Fruit fly (Drosophila melanogaster) whole organism, embryonic: Measurements from ENCODE around the gene CG46317.

Experiments
- Asciz ChIP-seq: fragments of 200-800 bp; sonication (Bioruptor generic); optimal IDR thresholded peaks from 2 replicates; lab custom pipeline; 2017; ENCODE audit warnings: missing biosample characterization, mild to moderate bottlenecking, missing genetic modification characterization, missing genetic modification reagents
- Bgb ChIP-seq: fragments of 200-800 bp; sonication (Bioruptor generic); IDR thresholded peaks from 2 replicates; pipeline ENCODE4 v1.3.6; 2022; ENCODE audit warnings: missing biosample characterization, missing genetic modification characterization; ENCODE audit not compliant: partially characterized antibody
- Blimp-1 ChIP-seq: fragments of 200-800 bp; sonication (Bioruptor generic); optimal IDR thresholded peaks from 3 replicates; lab custom pipeline; 2018; ENCODE audit warnings: missing biosample characterization, missing genetic modification characterization, mild to moderate bottlenecking, moderate library complexity, missing genetic modification reagents
- CG12942 ChIP-seq: fragments of 200-800 bp; sonication (Bioruptor generic); optimal IDR thresholded peaks from 3 replicates; lab custom pipeline; 2016; ENCODE audit warnings: missing biosample characterization, missing genetic modification characterization
- CG13287 ChIP-seq: fragments of 200-800 bp; sonication (Bioruptor generic); IDR thresholded peaks from 2 replicates; pipeline ENCODE4 v1.3.6; 2022; ENCODE audit warnings: missing biosample characterization, missing genetic modification characterization; ENCODE audit not compliant: partially characterized antibody
- CG14710 ChIP-seq: fragments of 200-800 bp; sonication (Bioruptor generic); optimal IDR thresholded peaks from 3 replicates; lab custom pipeline; 2019; ENCODE audit warnings: missing biosample characterization, mild to moderate bottlenecking, missing genetic modification characterization, moderate library complexity
- CG15011 ChIP-seq: fragments of 200-800 bp; sonication (Bioruptor generic); optimal IDR thresholded peaks from 3 replicates; lab custom pipeline; 2018; ENCODE audit warnings: missing biosample characterization, mild to moderate bottlenecking, missing genetic modification characterization
- CG15269 ChIP-seq: fragments of 200-800 bp; sonication (Bioruptor generic); optimal IDR thresholded peaks from 2 replicates; lab custom pipeline; 2018; ENCODE audit warnings: missing biosample characterization, mild to moderate bottlenecking, missing genetic modification characterization, moderate library complexity
- CG17385 ChIP-seq: fragments of 200-800 bp; sonication (Bioruptor generic); optimal IDR thresholded peaks from 3 replicates; lab custom pipeline; 2018; ENCODE audit warnings: missing biosample characterization, mild to moderate bottlenecking, missing genetic modification characterization
- CG18599 ChIP-seq: fragments of 200-800 bp; sonication (Bioruptor generic); optimal IDR thresholded peaks from 3 replicates; lab custom pipeline; 2017; ENCODE audit warnings: missing biosample characterization, missing genetic modification characterization, mild to moderate bottlenecking, moderate library complexity, missing genetic modification reagents
- CG18764 ChIP-seq: fragments of 200-800 bp; sonication (Bioruptor generic); optimal IDR thresholded peaks from 3 replicates; lab custom pipeline; 2016; ENCODE audit warnings: missing biosample characterization, missing genetic modification characterization
- CG2116 ChIP-seq: fragments of 200-800 bp; sonication (Bioruptor generic); optimal IDR thresholded peaks from 3 replicates; lab custom pipeline; 2018; ENCODE audit warnings: missing biosample characterization, mild to moderate bottlenecking, missing genetic modification characterization
- CG2712 ChIP-seq: fragments of 200-800 bp; optimal IDR thresholded peaks from 3 replicates; lab custom pipeline; 2019; ENCODE audit warnings: missing biosample characterization, mild to moderate bottlenecking, missing genetic modification characterization, moderate library complexity
- CG33213 ChIP-seq: fragments of 200-800 bp; sonication (Bioruptor generic); optimal IDR thresholded peaks from 3 replicates; lab custom pipeline; 2016; ENCODE audit warnings: missing biosample characterization, missing genetic modification characterization
- CG3847 ChIP-seq: fragments of 200-800 bp; sonication (Bioruptor generic); IDR thresholded peaks from 2 replicates; pipeline ENCODE4 v1.3.6; 2022; ENCODE audit warnings: missing biosample characterization, missing genetic modification characterization
- CG4617 ChIP-seq: fragments of 200-800 bp; sonication (Bioruptor generic); optimal IDR thresholded peaks from 3 replicates; lab custom pipeline; 2016; ENCODE audit warnings: missing biosample characterization, missing genetic modification characterization, borderline replicate concordance
- CG4820 ChIP-seq: fragments of 200-800 bp; sonication (Bioruptor generic); optimal IDR thresholded peaks from 3 replicates; lab custom pipeline; 2016; ENCODE audit warnings: missing biosample characterization, missing genetic modification characterization
- CG6791 ChIP-seq: fragments of 200-800 bp; sonication (Bioruptor generic); IDR thresholded peaks from 3 replicates; pipeline ENCODE4 v1.3.6; 2022; ENCODE audit warnings: missing biosample characterization, missing genetic modification characterization; ENCODE audit not compliant: partially characterized antibody
- CG8089 ChIP-seq: fragments of 200-800 bp; sonication (Bioruptor generic); optimal IDR thresholded peaks from 3 replicates; lab custom pipeline; 2016; ENCODE audit warnings: missing biosample characterization, missing genetic modification characterization
- CG8388 ChIP-seq: fragments of 200-800 bp; sonication (Bioruptor generic); optimal IDR thresholded peaks from 2 replicates; lab custom pipeline; 2019; ENCODE audit warnings: missing biosample characterization, mild to moderate bottlenecking, missing genetic modification characterization, moderate library complexity
- CG9797 ChIP-seq: fragments of 200-800 bp; sonication (Bioruptor generic); optimal IDR thresholded peaks from 3 replicates; lab custom pipeline; 2018; ENCODE audit warnings: missing biosample characterization, mild to moderate bottlenecking, missing genetic modification characterization
- Chrac-16 ChIP-seq: fragments of 200-800 bp; sonication (Bioruptor generic); optimal IDR thresholded peaks from 3 replicates; lab custom pipeline; 2016; ENCODE audit warnings: missing biosample characterization, missing genetic modification characterization
- Dp ChIP-seq: fragments of 200-800 bp; sonication (Bioruptor generic); optimal IDR thresholded peaks from 2 replicates; lab custom pipeline; 2018; ENCODE audit warnings: missing biosample characterization, mild to moderate bottlenecking, missing genetic modification characterization, moderate library complexity
- Dref ChIP-seq: fragments of 200-800 bp; sonication (Bioruptor generic); IDR thresholded peaks from 2 replicates; pipeline ENCODE4 v1.3.6; 2022; ENCODE audit warnings: missing biosample characterization, missing genetic modification characterization
- E2f1 ChIP-seq: fragments of 200-800 bp; sonication (Bioruptor generic); IDR thresholded peaks from 2 replicates; pipeline ENCODE4 v1.3.6; 2022; ENCODE audit warnings: missing biosample characterization, missing genetic modification characterization
- Fer2 ChIP-seq: fragments of 200-800 bp; sonication (Bioruptor generic); optimal IDR thresholded peaks from 2 replicates; lab custom pipeline; 2018; ENCODE audit warnings: missing biosample characterization, mild to moderate bottlenecking, missing genetic modification characterization, moderate library complexity
- Lhr ChIP-seq: fragments of 200-800 bp; sonication (Bioruptor generic); optimal IDR thresholded peaks from 3 replicates; lab custom pipeline; 2017; ENCODE audit warnings: mild to moderate bottlenecking, missing biosample characterization, missing genetic modification reagents, missing genetic modification characterization
- Nf-YC ChIP-seq: fragments of 200-800 bp; optimal IDR thresholded peaks from 3 replicates; lab custom pipeline; 2019; ENCODE audit warnings: missing biosample characterization, mild to moderate bottlenecking, missing genetic modification characterization, moderate library complexity
- Opbp ChIP-seq: fragments of 200-800 bp; sonication (Bioruptor generic); IDR thresholded peaks from 3 replicates; pipeline ENCODE4 v1.3.6; 2022; ENCODE audit warnings: missing biosample characterization, missing genetic modification characterization; ENCODE audit not compliant: partially characterized antibody
- PHDP ChIP-seq: fragments of 200-800 bp; sonication (Bioruptor generic); optimal IDR thresholded peaks from 3 replicates; lab custom pipeline; 2018; ENCODE audit warnings: missing biosample characterization, mild to moderate bottlenecking, missing genetic modification characterization, moderate library complexity
- Sox102F ChIP-seq: fragments of 200-800 bp; sonication (Bioruptor generic); optimal IDR thresholded peaks from 2 replicates; lab custom pipeline; 2018; ENCODE audit warnings: missing biosample characterization, mild to moderate bottlenecking, missing genetic modification characterization, moderate library complexity
- Sry-δ ChIP-seq: fragments of 200-800 bp; sonication (Bioruptor generic); optimal IDR thresholded peaks from 2 replicates; lab custom pipeline; 2016; ENCODE audit warnings: missing biosample characterization, missing genetic modification characterization
- Tbp ChIP-seq: fragments of >200 bp; optimal IDR thresholded peaks from 2 replicates; lab custom pipeline; 2018; ENCODE audit warnings: missing biosample characterization, missing genetic modification characterization
- Xbp1 ChIP-seq: fragments of 200-800 bp; sonication (Bioruptor generic); optimal IDR thresholded peaks from 3 replicates; lab custom pipeline; 2016; ENCODE audit warnings: missing biosample characterization, mild to moderate bottlenecking, missing genetic modification characterization
- amos ChIP-seq: fragments of 200-800 bp; sonication (Bioruptor generic); IDR thresholded peaks from 2 replicates; pipeline ENCODE4 v1.3.6; 2022; ENCODE audit warnings: missing biosample characterization, missing genetic modification characterization; ENCODE audit not compliant: partially characterized antibody
- btn ChIP-seq: fragments of 200-800 bp; sonication (Bioruptor generic); optimal IDR thresholded peaks from 2 replicates; lab custom pipeline; 2016; ENCODE audit warnings: missing biosample characterization, missing genetic modification characterization
- corto ChIP-seq: fragments of 200-800 bp; sonication (Bioruptor generic); optimal IDR thresholded peaks from 2 replicates; lab custom pipeline; 2016; ENCODE audit warnings: missing biosample characterization, mild to moderate bottlenecking, missing genetic modification characterization, moderate library complexity
- disco-r ChIP-seq: fragments of 200-800 bp; sonication (Bioruptor generic); optimal IDR thresholded peaks from 2 replicates; lab custom pipeline; 2016; ENCODE audit warnings: missing biosample characterization, missing genetic modification characterization
- exex ChIP-seq: fragments of 200-800 bp; sonication (Bioruptor generic); optimal IDR thresholded peaks from 4 replicates; lab custom pipeline; 2018; ENCODE audit warnings: missing biosample characterization, mild to moderate bottlenecking, missing genetic modification characterization, moderate library complexity
- ftz-f1 ChIP-seq: fragments of 200-800 bp; sonication (Bioruptor generic); optimal IDR thresholded peaks from 2 replicates; lab custom pipeline; 2016; ENCODE audit warnings: missing biosample characterization, missing genetic modification characterization
- hkb ChIP-seq, 2 experiments: fragments of 200-800 bp in 1 of 2; fragments of >200 bp in 1 of 2; sonication (Bioruptor generic) in 1 of 2; IDR thresholded peaks in 1 of 2; optimal IDR thresholded peaks in 1 of 2; 2 replicates each; pipeline versions ENCODE4 v1.3.6 to Lab custom; 2017 to 2022; ENCODE audit warnings: missing biosample characterization in 1 of 2, missing genetic modification characterization in 1 of 2
- ind ChIP-seq: fragments of 200-800 bp; sonication (Bioruptor generic); optimal IDR thresholded peaks from 3 replicates; lab custom pipeline; 2016; ENCODE audit warnings: missing biosample characterization, missing genetic modification characterization
- lov ChIP-seq, 2 experiments: fragments of 200-800 bp in 1 of 2; fragments of >200 bp in 1 of 2; sonication (Bioruptor generic) in 1 of 2; IDR thresholded peaks in 1 of 2; optimal IDR thresholded peaks in 1 of 2; 2 replicates in 1 of 2; 3 replicates in 1 of 2; pipeline versions ENCODE4 v1.3.6 to Lab custom; 2017 to 2022; ENCODE audit warnings: missing biosample characterization in 1 of 2, missing genetic modification characterization in 1 of 2
- mam ChIP-seq: fragments of 200-800 bp; sonication (Bioruptor generic); optimal IDR thresholded peaks from 3 replicates; lab custom pipeline; 2016; ENCODE audit warnings: missing biosample characterization, missing genetic modification characterization
- nom ChIP-seq: fragments of 200-800 bp; sonication (Bioruptor generic); optimal IDR thresholded peaks from 2 replicates; lab custom pipeline; 2017; ENCODE audit warnings: missing biosample characterization, missing genetic modification characterization, mild to moderate bottlenecking, moderate library complexity, missing genetic modification reagents
- stwl ChIP-seq: fragments of 200-800 bp; sonication (Bioruptor generic); optimal IDR thresholded peaks from 3 replicates; lab custom pipeline; 2018; ENCODE audit warnings: missing biosample characterization, mild to moderate bottlenecking, missing genetic modification characterization, moderate library complexity
- tio ChIP-seq: fragments of 200-800 bp; sonication (Bioruptor generic); optimal IDR thresholded peaks from 2 replicates; lab custom pipeline; 2017; ENCODE audit warnings: missing biosample characterization, missing genetic modification characterization, inconsistent platforms
- wek ChIP-seq: fragments of 200-800 bp; sonication (Bioruptor generic); optimal IDR thresholded peaks from 3 replicates; lab custom pipeline; 2018; ENCODE audit warnings: missing biosample characterization, mild to moderate bottlenecking, missing genetic modification characterization, moderate library complexity
- zfh1 ChIP-seq: fragments of 200-800 bp; sonication (Bioruptor generic); IDR thresholded peaks from 3 replicates; pipeline ENCODE4 v1.3.6; 2022; ENCODE audit warnings: missing biosample characterization, missing genetic modification characterization

Gene CG46317

DNA sequence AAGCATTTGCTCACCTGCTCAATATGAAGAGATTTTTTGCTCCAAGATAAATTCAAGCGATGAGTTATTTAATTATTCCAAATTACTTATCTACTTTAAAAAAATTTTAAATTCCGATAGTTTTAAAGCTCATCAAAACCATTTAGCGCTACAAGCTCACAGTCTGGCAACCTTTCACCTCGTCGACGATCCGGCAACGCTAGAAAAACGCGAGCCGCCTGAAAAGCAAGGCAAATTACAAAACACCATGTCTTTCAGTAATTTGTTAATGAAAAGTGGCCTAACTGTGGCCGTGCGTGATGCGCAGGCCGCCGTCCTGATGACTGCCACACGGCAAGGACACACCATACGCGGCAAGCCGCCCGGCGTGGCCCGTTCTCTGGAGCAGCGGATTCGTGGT lies 34.9 kb upstream of the CG46317 start, which contains the start of gene mRpL38 (continued):
- TF ChIP-seq hkb (optimal IDR thresholded peaks at IDR 0.05; lab: Kevin White, UChicago) (no peak), hkb (GFP tag; IDR thresholded peaks at IDR 0.05; lab: Robert Waterston, UW) (no peak), CG8388 (GFP tag; lab: Kevin White, UChicago) (no peak), CG14710 (tag; lab: Kevin White, UChicago) (peak; percentile 0), Fer2 (no peak), Bgb (no peak; the same call in 1 of the 2 replicates), Dref (GFP tag; lab: Robert Waterston, UW) (peak; percentile 66), E2f1 (GFP tag; lab: Robert Waterston, UW) (no peak), CG17385 (GFP tag; lab: Kevin White, UChicago) (no peak), Nf-YC (tag; lab: Kevin White, UChicago) (no peak), CG18764 (GFP tag; lab: Kevin White, UChicago) (no peak), nom (GFP tag; lab: Kevin White, UChicago) (no peak), lov (optimal IDR thresholded peaks at IDR 0.05; lab: Kevin White, UChicago) (no peak), lov (GFP tag; IDR thresholded peaks at IDR 0.05; lab: Robert Waterston, UW) (no peak), CG9797 (GFP tag; lab: Kevin White, UChicago) (no peak), Xbp1 (no peak), exex (tag; lab: Kevin White, UChicago) (no peak), CG12942 (GFP tag; lab: Kevin White, UChicago) (no peak), CG33213 (GFP tag; lab: Kevin White, UChicago) (no peak), ftz-f1 (GFP tag; lab: Kevin White, UChicago) (no peak), CG3847 (GFP tag; lab: Robert Waterston, UW) (peak; percentile 29; the same call in 1 of the 2 replicates), CG2116 (GFP tag; lab: Kevin White, UChicago) (peak; percentile 10), tio (no peak), Tbp (GFP tag; lab: Kevin White, UChicago) (no peak), Sox102F (no peak), Sry-δ (GFP tag; lab: Kevin White, UChicago) (peak; percentile 12), Dp (GFP tag; lab: Kevin White, UChicago) (peak; percentile 88), CG15269 (tag; lab: Kevin White, UChicago) (no peak), wek (no peak), CG15011 (GFP tag; lab: Kevin White, UChicago) (no peak), disco-r (GFP tag; lab: Kevin White, UChicago) (no peak), Opbp (GFP tag; lab: Robert Waterston, UW) (peak; percentile 30; the same call in 1 of the 3 replicates), PHDP (tag; lab: Kevin White, UChicago) (no peak), amos (GFP tag; lab: Robert Waterston, UW) (no peak), mam (GFP tag; lab: Kevin White, UChicago) (no peak), Blimp-1 (GFP tag; lab: Kevin White, UChicago) (no peak), CG4820 (GFP tag; lab: Kevin White, UChicago) (no peak), stwl (peak; percentile 41), CG8089 (GFP tag; lab: Kevin White, UChicago) (no peak), Chrac-16 (GFP tag; lab: Kevin White, UChicago) (no peak), corto (GFP tag; lab: Kevin White, UChicago) (no peak), ind (GFP tag; lab: Kevin White, UChicago) (no peak), zfh1 (GFP tag; lab: Robert Waterston, UW) (no peak), CG4617 (GFP tag; lab: Kevin White, UChicago) (peak; percentile 63), CG2712 (tag; lab: Kevin White, UChicago) (no peak), Lhr (GFP tag; lab: Kevin White, UChicago) (no peak), CG18599 (no peak), CG6791 (no peak), btn (GFP tag; lab: Kevin White, UChicago) (no peak), Asciz (GFP tag; lab: Kevin White, UChicago) (no peak), CG13287 (GFP tag; lab: Robert Waterston, UW) (peak; percentile 27)
